Worm (Caenorhabditis elegans) whole organism, L3 larva: ENCODE measurements around the gene parg-1.

Experiments used
- R02D3.7 ChIP-seq: fragments of 150-350 bp; optimal IDR thresholded peaks from 2 replicates; lab custom pipeline; 2014; ENCODE audit warnings: missing biosample characterization, missing genetic modification characterization
- lin-39 ChIP-seq: fragments of 150-350 bp; optimal IDR thresholded peaks from 2 replicates; lab custom pipeline; 2018; ENCODE audit warnings: missing biosample characterization, missing genetic modification reagents, missing genetic modification characterization
- lsy-12 ChIP-seq: sonication (generic microtip); optimal IDR thresholded peaks from 2 replicates; lab custom pipeline; 2016; ENCODE audit warnings: mild to moderate bottlenecking, missing genetic modification characterization, missing compliant biosample characterization
- nfya-1 ChIP-seq: sonication (generic microtip); optimal IDR thresholded peaks from 2 replicates; lab custom pipeline; 2017; ENCODE audit warnings: missing genetic modification characterization, mild to moderate bottlenecking, missing compliant biosample characterization, antibody characterized with exemption, moderate library complexity; ENCODE audit not compliant: insufficient read depth
- nhr-28 ChIP-seq: fragments of 150-350 bp; optimal IDR thresholded peaks from 2 replicates; lab custom pipeline; 2014; ENCODE audit warnings: missing biosample characterization, missing genetic modification characterization
- sea-2 ChIP-seq: fragments of 150-350 bp; sonication (generic microtip); optimal IDR thresholded peaks from 4 replicates; lab custom pipeline; 2014; ENCODE audit warnings: missing biosample characterization, missing genetic modification reagents, missing genetic modification characterization
- unc-39 ChIP-seq: sonication (generic microtip); optimal IDR thresholded peaks from 4 replicates; lab custom pipeline; 2017; ENCODE audit warnings: missing biosample characterization, missing genetic modification characterization

DNA sequence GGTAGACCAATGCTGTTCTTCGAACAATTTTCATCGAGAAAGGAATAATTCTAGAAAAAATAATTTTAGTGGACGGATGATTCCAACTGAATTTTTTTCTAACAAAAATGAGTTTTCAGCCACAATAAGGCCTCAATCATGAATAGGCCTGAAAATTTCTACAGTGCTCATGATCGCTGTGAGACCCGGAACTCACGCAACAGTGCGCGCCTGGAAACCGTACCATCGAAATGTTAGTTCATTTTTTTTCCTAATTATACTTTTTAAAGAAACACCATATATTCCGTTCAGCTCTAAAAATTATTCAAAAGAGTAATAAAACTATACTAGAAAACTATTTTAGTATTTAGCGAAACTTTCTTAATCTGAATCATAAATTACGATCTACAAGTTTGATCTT, 21.1 kb upstream of the parg-1 start:
- TF ChIP-seq R02D3.7 (tag; lab: Kevin White, UChicago), result no peak
- TF ChIP-seq nfya-1 (tag; lab: Kevin White, UChicago), result no peak
- no peak for TF ChIP-seq lin-39 (tag; lab: Kevin White, UChicago)
- TF ChIP-seq unc-39 (tag; lab: Kevin White, UChicago), result no peak
- no peak for TF ChIP-seq lsy-12 (tag; lab: Kevin White, UChicago)
- no peak for TF ChIP-seq nhr-28 (tag; lab: Kevin White, UChicago)
- no peak for TF ChIP-seq sea-2
